Fruit fly (Drosophila melanogaster) whole organism, pupa: ENCODE data around the gene Phyhd1.

Experiments used
- CG12605 ChIP-seq: fragments of 200-800 bp; sonication (Bioruptor generic); IDR thresholded peaks from 2 replicates; pipeline ENCODE4 v1.3.6; 2022; ENCODE audit warnings: missing biosample characterization, missing genetic modification characterization
- CG17806 ChIP-seq: fragments of 200-800 bp; sonication (Bioruptor generic); optimal IDR thresholded peaks from 2 replicates; lab custom pipeline; 2018; ENCODE audit warnings: missing biosample characterization, mild to moderate bottlenecking, missing genetic modification characterization, moderate library complexity
- CG8301 ChIP-seq: fragments of 200-800 bp; sonication (Bioruptor generic); optimal IDR thresholded peaks from 2 replicates; lab custom pipeline; 2018; ENCODE audit warnings: missing biosample characterization, mild to moderate bottlenecking, missing genetic modification characterization
- Snoo ChIP-seq: fragments of 200-800 bp; sonication (Bioruptor generic); optimal IDR thresholded peaks from 3 replicates; lab custom pipeline; 2017; ENCODE audit warnings: missing biosample characterization, mild to moderate bottlenecking, missing genetic modification characterization, inconsistent platforms
- fd96Ca ChIP-seq: fragments of 200-800 bp; sonication (Bioruptor generic); IDR thresholded peaks from 3 replicates; pipeline ENCODE4 v1.3.6; 2022; ENCODE audit warnings: missing biosample characterization, missing genetic modification characterization
- rn ChIP-seq: fragments of 200-800 bp; sonication (Bioruptor generic); IDR thresholded peaks from 2 replicates; pipeline ENCODE4 v1.3.6; 2022; ENCODE audit warnings: missing biosample characterization, missing genetic modification characterization

DNA sequence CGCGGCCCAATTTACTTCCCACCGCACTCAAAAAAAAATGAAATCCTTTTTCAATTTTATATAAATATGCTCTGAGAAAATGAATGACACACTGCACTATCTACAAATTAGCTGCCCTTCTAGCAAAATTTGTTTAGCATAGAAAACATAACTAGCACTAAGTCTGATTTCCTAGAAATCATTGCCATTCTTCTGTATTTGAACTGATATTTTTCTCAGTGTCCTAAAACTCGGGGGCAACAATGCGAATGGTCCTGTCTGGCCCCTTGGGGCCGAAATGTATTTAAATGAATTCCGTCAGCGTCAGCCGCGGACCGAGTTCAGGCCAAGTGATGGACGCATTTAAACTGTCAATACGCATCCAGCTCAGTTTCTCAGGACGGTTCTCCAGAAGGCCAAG lies 8.0 kb downstream of the Phyhd1 start:
- TF ChIP-seq Snoo (tag; lab: Kevin White, UChicago) (no peak), CG8301 (tag; lab: Kevin White, UChicago) (no peak), fd96Ca (GFP tag; lab: Robert Waterston, UW) (no peak), CG12605 (GFP tag; lab: Robert Waterston, UW) (no peak), rn (no peak), CG17806 (tag; lab: Kevin White, UChicago) (no peak)
